Fruit fly (Drosophila melanogaster) whole organism, embryonic: ENCODE measurements around the gene Mpcp2.

Experiments used
- ATbp ChIP-seq: fragments of 200-800 bp; sonication (Bioruptor generic); optimal IDR thresholded peaks from 2 replicates; lab custom pipeline; 2017; ENCODE audit warnings: missing biosample characterization, mild to moderate bottlenecking, missing genetic modification characterization, missing genetic modification reagents
- Bgb ChIP-seq: fragments of 200-800 bp; sonication (Bioruptor generic); IDR thresholded peaks from 2 replicates; pipeline ENCODE4 v1.3.6; 2022; ENCODE audit warnings: missing biosample characterization, missing genetic modification characterization; ENCODE audit not compliant: partially characterized antibody
- CG10543 ChIP-seq: fragments of 200-800 bp; sonication (Bioruptor generic); optimal IDR thresholded peaks from 3 replicates; lab custom pipeline; 2017; ENCODE audit warnings: missing biosample characterization, mild to moderate bottlenecking, missing genetic modification characterization, moderate library complexity
- CG11504 ChIP-seq: fragments of 200-800 bp; sonication (Bioruptor generic); optimal IDR thresholded peaks from 3 replicates; lab custom pipeline; 2019; ENCODE audit warnings: missing biosample characterization, mild to moderate bottlenecking, missing genetic modification characterization, moderate library complexity
- CG14014 ChIP-seq: fragments of 200-800 bp; sonication (Bioruptor generic); IDR thresholded peaks from 2 replicates; pipeline ENCODE4 v1.3.6; 2022; ENCODE audit warnings: missing biosample characterization, missing genetic modification characterization
- CG15269 ChIP-seq: fragments of 200-800 bp; sonication (Bioruptor generic); optimal IDR thresholded peaks from 2 replicates; lab custom pipeline; 2018; ENCODE audit warnings: missing biosample characterization, mild to moderate bottlenecking, missing genetic modification characterization, moderate library complexity
- CG15696 ChIP-seq: fragments of 200-800 bp; sonication (Bioruptor generic); optimal IDR thresholded peaks from 2 replicates; lab custom pipeline; 2019; ENCODE audit warnings: missing biosample characterization, mild to moderate bottlenecking, missing genetic modification characterization, moderate library complexity
- CG16779 ChIP-seq: fragments of 200-800 bp; sonication (Bioruptor generic); IDR thresholded peaks from 2 replicates; pipeline ENCODE4 v1.3.6; 2022; ENCODE audit warnings: missing biosample characterization, missing genetic modification characterization
- CG17359 ChIP-seq: fragments of 200-800 bp; sonication (Bioruptor generic); optimal IDR thresholded peaks from 3 replicates; lab custom pipeline; 2018; ENCODE audit warnings: missing biosample characterization, mild to moderate bottlenecking, missing genetic modification characterization, moderate library complexity
- CG18599 ChIP-seq: fragments of 200-800 bp; sonication (Bioruptor generic); optimal IDR thresholded peaks from 3 replicates; lab custom pipeline; 2017; ENCODE audit warnings: missing biosample characterization, missing genetic modification characterization, mild to moderate bottlenecking, moderate library complexity, missing genetic modification reagents
- CG4360 ChIP-seq: fragments of 200-800 bp; sonication (Bioruptor generic); IDR thresholded peaks from 2 replicates; pipeline ENCODE4 v1.3.6; 2022; ENCODE audit warnings: missing biosample characterization, missing genetic modification characterization
- CG4707 ChIP-seq: fragments of 200-800 bp; sonication (Bioruptor generic); optimal IDR thresholded peaks from 2 replicates; lab custom pipeline; 2018; ENCODE audit warnings: missing biosample characterization, mild to moderate bottlenecking, missing genetic modification characterization, moderate library complexity
- CG7987 ChIP-seq: fragments of 200-800 bp; sonication (Bioruptor generic); optimal IDR thresholded peaks from 2 replicates; lab custom pipeline; 2018; ENCODE audit warnings: missing biosample characterization, mild to moderate bottlenecking, missing genetic modification characterization, moderate library complexity
- CG9609 ChIP-seq: fragments of 200-800 bp; sonication (Bioruptor generic); optimal IDR thresholded peaks from 3 replicates; lab custom pipeline; 2016; ENCODE audit warnings: missing biosample characterization, missing genetic modification characterization
- Dbx ChIP-seq: fragments of 200-800 bp; sonication (Bioruptor generic); IDR thresholded peaks from 3 replicates; pipeline ENCODE4 v1.3.6; 2022; ENCODE audit warnings: missing biosample characterization, missing genetic modification characterization
- Hmr ChIP-seq: fragments of 200-800 bp; sonication (Bioruptor generic); optimal IDR thresholded peaks from 3 replicates; lab custom pipeline; 2017; ENCODE audit warnings: mild to moderate bottlenecking, missing biosample characterization, missing genetic modification reagents, missing genetic modification characterization
- MTF-1 ChIP-seq: fragments of 200-800 bp; sonication (Bioruptor generic); optimal IDR thresholded peaks from 2 replicates; lab custom pipeline; 2018; ENCODE audit warnings: missing biosample characterization, mild to moderate bottlenecking, missing genetic modification characterization, borderline replicate concordance
- Med ChIP-seq: fragments of 200-800 bp; sonication (Bioruptor generic); peaks from one replicate; lab custom pipeline; 2016; ENCODE audit warnings: missing biosample characterization, missing genetic modification characterization, mild to moderate bottlenecking, inconsistent platforms, moderate library complexity
- Meics ChIP-seq: fragments of 200-800 bp; sonication (Bioruptor generic); optimal IDR thresholded peaks from 2 replicates; lab custom pipeline; 2017; ENCODE audit warnings: missing biosample characterization, mild to moderate bottlenecking, missing genetic modification characterization
- NK7.1 ChIP-seq: fragments of 200-800 bp; sonication (Bioruptor generic); optimal IDR thresholded peaks from 3 replicates; lab custom pipeline; 2016; ENCODE audit warnings: missing biosample characterization, missing genetic modification characterization
- Sox100B ChIP-seq: fragments of 200-800 bp; sonication (Bioruptor generic); optimal IDR thresholded peaks from 3 replicates; lab custom pipeline; 2018; ENCODE audit warnings: missing biosample characterization, mild to moderate bottlenecking, missing genetic modification characterization
- Vsx1 ChIP-seq: fragments of 200-800 bp; sonication (Bioruptor generic); optimal IDR thresholded peaks from 2 replicates; lab custom pipeline; 2017; ENCODE audit warnings: missing biosample characterization, mild to moderate bottlenecking, missing genetic modification characterization, missing genetic modification reagents
- ac ChIP-seq: fragments of 200-800 bp; sonication (Bioruptor generic); optimal IDR thresholded peaks from 3 replicates; lab custom pipeline; 2017; ENCODE audit warnings: missing biosample characterization, mild to moderate bottlenecking, missing genetic modification characterization
- caup ChIP-seq: fragments of 200-800 bp; sonication (Bioruptor generic); optimal IDR thresholded peaks from 3 replicates; lab custom pipeline; 2017; ENCODE audit warnings: missing biosample characterization, mild to moderate bottlenecking, missing genetic modification characterization, moderate library complexity; ENCODE audit not compliant: severe bottlenecking
- chn ChIP-seq: fragments of 200-800 bp; sonication (Bioruptor generic); optimal IDR thresholded peaks from 2 replicates; lab custom pipeline; 2016; ENCODE audit warnings: missing biosample characterization, missing genetic modification characterization
- cwo ChIP-seq: fragments of 200-800 bp; sonication (Bioruptor generic); optimal IDR thresholded peaks from 3 replicates; lab custom pipeline; 2017; ENCODE audit warnings: missing biosample characterization, missing genetic modification characterization, mild to moderate bottlenecking, moderate library complexity, missing genetic modification reagents
- dpn ChIP-seq, 2 experiments: fragments of 200-800 bp; sonication (Bioruptor generic); optimal IDR thresholded peaks; 3 replicates each; lab custom pipeline; 2016; ENCODE audit warnings: missing biosample characterization in 2 of 2, missing genetic modification characterization in 2 of 2
- dysf ChIP-seq: fragments of 200-800 bp; sonication (Bioruptor generic); IDR thresholded peaks from 3 replicates; pipeline ENCODE4 v1.3.6; 2022; ENCODE audit warnings: missing biosample characterization, missing genetic modification characterization
- eve ChIP-seq, 2 experiments: fragments of >200 bp; optimal IDR thresholded peaks; 2 replicates each; lab custom pipeline; 2017; ENCODE audit warnings: missing biosample characterization in 2 of 2, missing genetic modification characterization in 2 of 2
- fd96Cb ChIP-seq: fragments of 200-800 bp; sonication (Bioruptor generic); optimal IDR thresholded peaks from 2 replicates; lab custom pipeline; 2018; ENCODE audit warnings: missing biosample characterization, mild to moderate bottlenecking, missing genetic modification characterization, moderate library complexity
- grau ChIP-seq: fragments of 200-800 bp; optimal IDR thresholded peaks from 3 replicates; lab custom pipeline; 2019; ENCODE audit warnings: missing biosample characterization, mild to moderate bottlenecking, missing genetic modification characterization, moderate library complexity
- grn ChIP-seq: fragments of 200-800 bp; sonication (Bioruptor generic); optimal IDR thresholded peaks from 3 replicates; lab custom pipeline; 2017; ENCODE audit warnings: missing biosample characterization, missing genetic modification characterization
- hkb ChIP-seq, 2 experiments: fragments of 200-800 bp in 1 of 2; fragments of >200 bp in 1 of 2; sonication (Bioruptor generic) in 1 of 2; IDR thresholded peaks in 1 of 2; optimal IDR thresholded peaks in 1 of 2; 2 replicates each; pipeline versions ENCODE4 v1.3.6 to Lab custom; 2017 to 2022; ENCODE audit warnings: missing biosample characterization in 1 of 2, missing genetic modification characterization in 1 of 2
- kni ChIP-seq: fragments of 200-800 bp; sonication (Bioruptor generic); optimal IDR thresholded peaks from 3 replicates; lab custom pipeline; 2017; ENCODE audit warnings: mild to moderate bottlenecking, missing biosample characterization, missing genetic modification reagents, missing genetic modification characterization
- lab ChIP-seq: fragments of 200-800 bp; sonication (Bioruptor generic); optimal IDR thresholded peaks from 3 replicates; lab custom pipeline; 2017; ENCODE audit warnings: missing biosample characterization, missing genetic modification characterization, mild to moderate bottlenecking, moderate library complexity, missing genetic modification reagents
- mirr ChIP-seq: fragments of 200-800 bp; sonication (Bioruptor generic); optimal IDR thresholded peaks from 3 replicates; lab custom pipeline; 2018; ENCODE audit warnings: missing biosample characterization, mild to moderate bottlenecking, missing genetic modification characterization
- odd ChIP-seq: fragments of 200-800 bp; sonication (Bioruptor generic); optimal IDR thresholded peaks from 2 replicates; lab custom pipeline; 2017; ENCODE audit warnings: missing biosample characterization, mild to moderate bottlenecking, missing genetic modification characterization
- onecut ChIP-seq: fragments of 200-800 bp; sonication (Bioruptor generic); IDR thresholded peaks from 2 replicates; pipeline ENCODE4 v1.3.6; 2022; ENCODE audit warnings: missing biosample characterization, missing genetic modification characterization
- org-1 ChIP-seq: fragments of 200-800 bp; sonication (Bioruptor generic); optimal IDR thresholded peaks from 2 replicates; lab custom pipeline; 2017; ENCODE audit warnings: missing biosample characterization, missing genetic modification characterization
- prd ChIP-seq, 3 experiments: fragments of >200 bp in 2 of 3; fragments of 200-800 bp in 1 of 3; sonication (Bioruptor generic) in 1 of 3; optimal IDR thresholded peaks in 2 of 3; IDR thresholded peaks in 1 of 3; 2 replicates in 2 of 3; 3 replicates in 1 of 3; pipeline versions ENCODE4 v1.3.6 to Lab custom; 2017 to 2022; ENCODE audit warnings: missing biosample characterization in 1 of 3, missing genetic modification characterization in 1 of 3
- pum ChIP-seq: fragments of 200-800 bp; sonication (Bioruptor generic); optimal IDR thresholded peaks from 2 replicates; lab custom pipeline; 2016; ENCODE audit warnings: missing biosample characterization, missing genetic modification characterization
- sqz ChIP-seq: fragments of 200-800 bp; sonication (Bioruptor generic); optimal IDR thresholded peaks from 3 replicates; lab custom pipeline; 2018; ENCODE audit warnings: missing biosample characterization, mild to moderate bottlenecking, missing genetic modification characterization
- sug ChIP-seq: fragments of 200-800 bp; optimal IDR thresholded peaks from 2 replicates; lab custom pipeline; 2019; ENCODE audit warnings: missing biosample characterization, mild to moderate bottlenecking, missing genetic modification characterization, moderate library complexity
- tin ChIP-seq: fragments of 200-800 bp; sonication (Bioruptor generic); optimal IDR thresholded peaks from 3 replicates; lab custom pipeline; 2016; ENCODE audit warnings: missing biosample characterization, missing genetic modification characterization
- vvl ChIP-seq: fragments of 200-800 bp; sonication (Bioruptor generic); IDR thresholded peaks from 2 replicates; pipeline ENCODE4 v1.3.6; 2022; ENCODE audit warnings: missing biosample characterization, missing genetic modification characterization
- wek ChIP-seq: fragments of 200-800 bp; sonication (Bioruptor generic); optimal IDR thresholded peaks from 3 replicates; lab custom pipeline; 2018; ENCODE audit warnings: missing biosample characterization, mild to moderate bottlenecking, missing genetic modification characterization, moderate library complexity

Gene Mpcp2

DNA sequence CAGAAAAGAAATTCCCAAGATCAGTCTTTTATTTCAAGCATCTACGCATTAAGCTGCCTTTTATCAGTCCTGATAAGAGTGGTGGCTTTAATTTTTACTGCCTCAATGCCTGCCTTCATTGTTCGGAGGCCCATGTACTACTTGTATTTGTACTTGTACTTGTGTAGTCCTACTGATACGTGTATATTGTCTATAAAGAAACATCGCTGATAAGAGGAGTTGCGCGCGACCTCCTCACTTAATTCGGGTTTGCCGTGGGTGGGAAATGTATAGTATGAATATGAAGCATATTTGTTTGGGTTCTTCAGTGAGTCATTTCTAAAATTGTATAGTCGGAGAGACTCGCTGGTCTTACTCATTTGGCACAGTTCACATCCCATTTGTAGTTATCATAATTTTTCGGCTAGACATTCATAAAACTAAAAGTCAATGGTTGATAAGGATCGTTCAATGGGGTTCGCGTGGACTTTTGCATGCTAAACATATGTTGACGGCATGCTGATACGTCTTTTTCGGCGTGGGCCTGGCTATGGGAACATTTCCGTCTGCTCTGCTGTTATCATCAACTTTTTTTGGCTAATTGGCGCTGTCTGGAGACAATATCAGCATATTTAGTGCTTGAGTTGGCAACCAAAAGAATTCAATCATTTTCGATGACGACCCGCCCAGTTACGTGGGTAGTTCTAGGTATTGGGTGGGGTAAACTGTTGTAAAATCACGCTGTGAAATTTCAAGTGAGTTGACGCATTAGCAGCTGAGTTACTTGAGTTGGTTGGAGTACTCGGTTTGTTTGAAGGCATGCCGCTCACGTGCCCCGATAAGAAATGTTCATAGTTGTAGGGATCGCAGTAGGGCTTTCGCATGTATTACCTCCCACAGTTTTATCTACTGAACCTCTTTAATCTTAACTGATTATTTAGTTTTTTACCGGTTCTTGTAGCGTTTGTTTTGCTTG is 10.6 kb downstream of the Mpcp2 start (continued):
- TF ChIP-seq prd (optimal IDR thresholded peaks at IDR 0.05; lab: Kevin White, UChicago) (no peak), prd (GFP tag; IDR thresholded peaks at IDR 0.05; lab: Robert Waterston, UW) (no peak), fd96Cb (no peak), lab (GFP tag; lab: Kevin White, UChicago) (peak; percentile 21), eve (GFP tag; optimal IDR thresholded peaks at IDR 0.05; lab: Kevin White, UChicago) (peak in 1 of 2 experiments; percentile 49), sug (tag; lab: Kevin White, UChicago) (peak; percentile 89), grau (tag; lab: Kevin White, UChicago) (no peak), CG7987 (GFP tag; lab: Kevin White, UChicago) (peak; percentile 45), tin (no peak), CG9609 (no peak), chn (no peak), ac (no peak), vvl (0 out of 2 replicates have a peak, but pooled peaks have one; percentile 9), cwo (GFP tag; lab: Kevin White, UChicago) (peak; percentile 97), Med (GFP tag; lab: Kevin White, UChicago) (peak; percentile 73), grn (peak; percentile 40), CG10543 (peak; percentile 30)

DNA sequence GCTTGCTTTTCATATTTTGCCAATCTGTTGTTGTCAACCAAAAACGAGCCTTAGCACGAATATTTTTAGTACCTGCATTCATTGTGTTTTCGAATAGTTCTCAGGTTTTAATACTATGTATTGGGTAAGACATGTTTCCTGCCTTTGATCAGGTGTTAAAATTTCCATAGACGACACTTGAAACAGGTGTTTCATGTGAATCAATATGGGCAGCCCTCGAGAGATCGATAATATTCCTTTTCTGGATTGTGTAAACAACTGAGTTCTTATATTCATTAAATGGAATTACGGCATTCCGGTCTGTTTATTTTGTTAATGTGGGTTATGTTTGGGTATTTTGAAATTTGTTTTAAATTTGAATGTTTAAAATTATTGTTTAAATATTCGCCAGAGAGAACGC is 11.8 kb downstream of the Mpcp2 start:
- TF ChIP-seq Vsx1 (peak; percentile 33), ATbp (GFP tag; lab: Kevin White, UChicago) (peak; percentile 52), Bgb (GFP tag; lab: Robert Waterston, UW) (no peak), Meics (GFP tag; lab: Kevin White, UChicago) (peak; percentile 30), mirr (GFP tag; lab: Kevin White, UChicago) (no peak), hkb (optimal IDR thresholded peaks at IDR 0.05; lab: Kevin White, UChicago) (no peak), hkb (GFP tag; IDR thresholded peaks at IDR 0.05; lab: Robert Waterston, UW) (peak; percentile 60; the same call in 1 of the 2 replicates), Hmr (GFP tag; lab: Kevin White, UChicago) (peak; percentile 53), wek (GFP tag; lab: Kevin White, UChicago) (peak; percentile 36), CG15696 (no peak), MTF-1 (GFP tag; lab: Kevin White, UChicago) (peak; percentile 12), dysf (GFP tag; lab: Robert Waterston, UW) (no peak), CG4707 (peak; percentile 31), pum (GFP tag; lab: Kevin White, UChicago) (no peak), CG15269 (tag; lab: Kevin White, UChicago) (peak; percentile 12), kni (GFP tag; lab: Kevin White, UChicago) (peak; percentile 46), CG18599 (GFP tag; lab: Kevin White, UChicago) (peak; percentile 43), CG11504 (tag; lab: Kevin White, UChicago) (peak; percentile 6), CG16779 (no peak), odd (GFP tag; lab: Kevin White, UChicago) (peak; percentile 32), Sox100B (GFP tag; lab: Kevin White, UChicago) (peak; percentile 1), NK7.1 (GFP tag; lab: Kevin White, UChicago) (peak; percentile 9), CG14014 (peak; percentile 29; the same call in 1 of the 2 replicates), CG4360 (GFP tag; lab: Robert Waterston, UW) (no peak), dpn (GFP tag; optimal IDR thresholded peaks at IDR 0.05; lab: Kevin White, UChicago) (peak in 1 of 2 experiments; percentile 38), CG17359 (tag; lab: Kevin White, UChicago) (peak; percentile 19), Med (GFP tag; lab: Kevin White, UChicago) (peak; percentile 70), caup (GFP tag; lab: Kevin White, UChicago) (peak; percentile 27), sqz (peak; percentile 31), onecut (GFP tag; lab: Robert Waterston, UW) (peak; percentile 34; the same call in 1 of the 2 replicates), Dbx (GFP tag; lab: Robert Waterston, UW) (peak; percentile 22; the same call in 1 of the 3 replicates), org-1 (GFP tag; lab: Kevin White, UChicago) (peak; percentile 27)
